Fruit fly (Drosophila melanogaster) whole organism, embryonic: Measurements from ENCODE around the gene CG15014.

Source experiments
- Abd-B ChIP-seq: fragments of 200-800 bp; sonication (Bioruptor generic); optimal IDR thresholded peaks from 2 replicates; lab custom pipeline; 2018; ENCODE audit warnings: missing biosample characterization, mild to moderate bottlenecking, missing genetic modification characterization, moderate library complexity
- Ada2b ChIP-seq: fragments of 200-800 bp; sonication (Bioruptor generic); IDR thresholded peaks from 2 replicates; pipeline ENCODE4 v1.3.6; 2022; ENCODE audit warnings: missing biosample characterization, missing genetic modification characterization
- Antp ChIP-seq: fragments of 200-800 bp; sonication (Bioruptor generic); optimal IDR thresholded peaks from 3 replicates; lab custom pipeline; 2016; ENCODE audit warnings: missing biosample characterization, missing genetic modification characterization
- CG10267 ChIP-seq: fragments of 200-800 bp; sonication (Bioruptor generic); optimal IDR thresholded peaks from 2 replicates; lab custom pipeline; 2018; ENCODE audit warnings: missing biosample characterization, mild to moderate bottlenecking, missing genetic modification characterization, moderate library complexity
- CG12942 ChIP-seq: fragments of 200-800 bp; sonication (Bioruptor generic); optimal IDR thresholded peaks from 3 replicates; lab custom pipeline; 2016; ENCODE audit warnings: missing biosample characterization, missing genetic modification characterization
- CG13775 ChIP-seq: fragments of 200-800 bp; sonication (Bioruptor generic); optimal IDR thresholded peaks from 3 replicates; lab custom pipeline; 2017; ENCODE audit warnings: missing biosample characterization, mild to moderate bottlenecking, missing genetic modification characterization
- CG1603 ChIP-seq: fragments of 200-800 bp; sonication (Bioruptor generic); optimal IDR thresholded peaks from 2 replicates; lab custom pipeline; 2019; ENCODE audit warnings: missing biosample characterization, mild to moderate bottlenecking, missing genetic modification characterization, moderate library complexity
- CG17361 ChIP-seq: fragments of 200-800 bp; sonication (Bioruptor generic); IDR thresholded peaks from 3 replicates; pipeline ENCODE4 v1.3.6; 2022; ENCODE audit warnings: missing biosample characterization, missing genetic modification characterization
- CG18262 ChIP-seq: fragments of 200-800 bp; optimal IDR thresholded peaks from 3 replicates; lab custom pipeline; 2019; ENCODE audit warnings: missing biosample characterization, mild to moderate bottlenecking, missing genetic modification characterization, moderate library complexity
- CG30020 ChIP-seq: fragments of 200-800 bp; optimal IDR thresholded peaks from 2 replicates; lab custom pipeline; 2019; ENCODE audit warnings: missing biosample characterization, mild to moderate bottlenecking, missing genetic modification characterization, moderate library complexity
- CG3065 ChIP-seq: fragments of 200-800 bp; sonication (Bioruptor generic); optimal IDR thresholded peaks from 2 replicates; lab custom pipeline; 2016; ENCODE audit warnings: missing biosample characterization, missing genetic modification characterization
- CG31388 ChIP-seq: fragments of 200-800 bp; sonication (Bioruptor generic); optimal IDR thresholded peaks from 2 replicates; lab custom pipeline; 2016; ENCODE audit warnings: missing biosample characterization, missing genetic modification characterization
- CG4617 ChIP-seq: fragments of 200-800 bp; sonication (Bioruptor generic); optimal IDR thresholded peaks from 3 replicates; lab custom pipeline; 2016; ENCODE audit warnings: missing biosample characterization, missing genetic modification characterization, borderline replicate concordance
- CG6254 ChIP-seq: fragments of 200-800 bp; sonication (Bioruptor generic); optimal IDR thresholded peaks from 3 replicates; lab custom pipeline; 2017; ENCODE audit warnings: mild to moderate bottlenecking, missing biosample characterization, missing genetic modification reagents, missing genetic modification characterization
- CG6689 ChIP-seq: fragments of 200-800 bp; sonication (Bioruptor generic); IDR thresholded peaks from 2 replicates; pipeline ENCODE4 v1.3.6; 2022; ENCODE audit warnings: missing biosample characterization, missing genetic modification characterization
- CG9437 ChIP-seq: fragments of 200-800 bp; sonication (Bioruptor generic); optimal IDR thresholded peaks from 2 replicates; lab custom pipeline; 2018; ENCODE audit warnings: missing biosample characterization, mild to moderate bottlenecking, missing genetic modification characterization
- CG9932 ChIP-seq: fragments of 200-800 bp; sonication (Bioruptor generic); IDR thresholded peaks from 2 replicates; pipeline ENCODE4 v1.3.6; 2022; ENCODE audit warnings: missing biosample characterization, missing genetic modification characterization
- CHES-1-like ChIP-seq: fragments of 200-800 bp; sonication (Bioruptor generic); optimal IDR thresholded peaks from 2 replicates; lab custom pipeline; 2016; ENCODE audit warnings: missing biosample characterization, missing genetic modification characterization
- D ChIP-seq, 2 experiments: fragments of 200-800 bp in 1 of 2; fragments of >200 bp in 1 of 2; sonication (Bioruptor generic) in 1 of 2; optimal IDR thresholded peaks; 2 replicates in 1 of 2; 3 replicates in 1 of 2; lab custom pipeline; 2017; ENCODE audit warnings: mild to moderate bottlenecking in 1 of 2, missing biosample characterization in 1 of 2, missing genetic modification characterization in 1 of 2, missing genetic modification reagents in 1 of 2
- D19B ChIP-seq: fragments of 200-800 bp; sonication (Bioruptor generic); optimal IDR thresholded peaks from 2 replicates; lab custom pipeline; 2017; ENCODE audit warnings: missing biosample characterization, mild to moderate bottlenecking, missing genetic modification characterization
- Dad ChIP-seq: fragments of 200-800 bp; sonication (Bioruptor generic); optimal IDR thresholded peaks from 3 replicates; lab custom pipeline; 2016; ENCODE audit warnings: missing biosample characterization, missing genetic modification characterization
- Dbx ChIP-seq: fragments of 200-800 bp; sonication (Bioruptor generic); IDR thresholded peaks from 3 replicates; pipeline ENCODE4 v1.3.6; 2022; ENCODE audit warnings: missing biosample characterization, missing genetic modification characterization
- E2f1 ChIP-seq: fragments of 200-800 bp; sonication (Bioruptor generic); IDR thresholded peaks from 2 replicates; pipeline ENCODE4 v1.3.6; 2022; ENCODE audit warnings: missing biosample characterization, missing genetic modification characterization
- Eip74EF ChIP-seq, 2 experiments: fragments of 200-800 bp in 1 of 2; fragments of >200 bp in 1 of 2; sonication (Bioruptor generic) in 1 of 2; optimal IDR thresholded peaks; 2 replicates each; lab custom pipeline; 2017 to 2019; ENCODE audit warnings: missing biosample characterization in 2 of 2, missing genetic modification characterization in 2 of 2, mild to moderate bottlenecking in 1 of 2, moderate library complexity in 1 of 2
- Fer3 ChIP-seq: fragments of 200-800 bp; sonication (Bioruptor generic); optimal IDR thresholded peaks from 2 replicates; lab custom pipeline; 2018; ENCODE audit warnings: missing biosample characterization, mild to moderate bottlenecking, missing genetic modification characterization, moderate library complexity
- H15 ChIP-seq: fragments of 200-800 bp; sonication (Bioruptor generic); IDR thresholded peaks from 3 replicates; pipeline ENCODE4 v1.3.6; 2022; ENCODE audit warnings: missing biosample characterization, missing genetic modification characterization
- H2.0 ChIP-seq: fragments of 200-800 bp; sonication (Bioruptor generic); IDR thresholded peaks from 2 replicates; pipeline ENCODE4 v1.3.6; 2022; ENCODE audit warnings: missing biosample characterization, missing genetic modification characterization
- HmgZ ChIP-seq: fragments of 200-800 bp; sonication (Bioruptor generic); optimal IDR thresholded peaks from 2 replicates; lab custom pipeline; 2018; ENCODE audit warnings: missing biosample characterization, mild to moderate bottlenecking, missing genetic modification characterization
- Jarid2 ChIP-seq: fragments of 200-800 bp; sonication (Bioruptor generic); optimal IDR thresholded peaks from 3 replicates; lab custom pipeline; 2017; ENCODE audit warnings: mild to moderate bottlenecking, missing biosample characterization, missing genetic modification reagents, missing genetic modification characterization
- NfI ChIP-seq: fragments of 200-800 bp; sonication (Bioruptor generic); optimal IDR thresholded peaks from 3 replicates; lab custom pipeline; 2018; ENCODE audit warnings: missing biosample characterization, mild to moderate bottlenecking, missing genetic modification characterization, moderate library complexity
- Opbp ChIP-seq: fragments of 200-800 bp; sonication (Bioruptor generic); IDR thresholded peaks from 3 replicates; pipeline ENCODE4 v1.3.6; 2022; ENCODE audit warnings: missing biosample characterization, missing genetic modification characterization; ENCODE audit not compliant: partially characterized antibody
- Sin3A ChIP-seq: fragments of >200 bp; optimal IDR thresholded peaks from 2 replicates; lab custom pipeline; 2018
- Sox100B ChIP-seq: fragments of 200-800 bp; sonication (Bioruptor generic); optimal IDR thresholded peaks from 3 replicates; lab custom pipeline; 2018; ENCODE audit warnings: missing biosample characterization, mild to moderate bottlenecking, missing genetic modification characterization
- Ssrp ChIP-seq: fragments of 200-800 bp; sonication (Bioruptor generic); optimal IDR thresholded peaks from 2 replicates; lab custom pipeline; 2018; ENCODE audit warnings: missing biosample characterization, mild to moderate bottlenecking, missing genetic modification characterization, moderate library complexity
- Usf ChIP-seq: fragments of 200-800 bp; sonication (Bioruptor generic); optimal IDR thresholded peaks from 2 replicates; lab custom pipeline; 2017; ENCODE audit warnings: missing genotype, missing biosample characterization, missing genetic modification characterization
- ab ChIP-seq: fragments of 200-800 bp; sonication (Bioruptor generic); optimal IDR thresholded peaks from 2 replicates; lab custom pipeline; 2016; ENCODE audit warnings: missing biosample characterization, missing genetic modification characterization
- ara ChIP-seq: fragments of 200-800 bp; sonication (Bioruptor generic); IDR thresholded peaks from 2 replicates; pipeline ENCODE4 v1.3.6; 2022; ENCODE audit warnings: missing biosample characterization, missing genetic modification characterization
- az2 ChIP-seq: fragments of 200-800 bp; sonication (Bioruptor generic); optimal IDR thresholded peaks from 3 replicates; lab custom pipeline; 2016; ENCODE audit warnings: missing biosample characterization, missing genetic modification characterization
- cato ChIP-seq: fragments of 200-800 bp; sonication (Bioruptor generic); optimal IDR thresholded peaks from 2 replicates; lab custom pipeline; 2016; ENCODE audit warnings: missing biosample characterization, missing genetic modification characterization, borderline replicate concordance
- chm ChIP-seq: fragments of 200-800 bp; sonication (Bioruptor generic); IDR thresholded peaks from 2 replicates; pipeline ENCODE4 v1.3.6; 2022; ENCODE audit warnings: missing biosample characterization, missing genetic modification characterization
- disco-r ChIP-seq: fragments of 200-800 bp; sonication (Bioruptor generic); optimal IDR thresholded peaks from 2 replicates; lab custom pipeline; 2016; ENCODE audit warnings: missing biosample characterization, missing genetic modification characterization
- en ChIP-seq: fragments of 200-800 bp; sonication (Bioruptor generic); optimal IDR thresholded peaks from 2 replicates; lab custom pipeline; 2016; ENCODE audit warnings: missing biosample characterization, missing genetic modification characterization
- gt ChIP-seq: fragments of 200-800 bp; sonication (Bioruptor generic); IDR thresholded peaks from 2 replicates; pipeline ENCODE4 v1.3.6; 2022; ENCODE audit warnings: missing biosample characterization, missing genetic modification characterization
- lov ChIP-seq, 2 experiments: fragments of 200-800 bp in 1 of 2; fragments of >200 bp in 1 of 2; sonication (Bioruptor generic) in 1 of 2; IDR thresholded peaks in 1 of 2; optimal IDR thresholded peaks in 1 of 2; 2 replicates in 1 of 2; 3 replicates in 1 of 2; pipeline versions ENCODE4 v1.3.6 to Lab custom; 2017 to 2022; ENCODE audit warnings: missing biosample characterization in 1 of 2, missing genetic modification characterization in 1 of 2
- p53 ChIP-seq: fragments of 200-800 bp; sonication (Bioruptor generic); optimal IDR thresholded peaks from 2 replicates; lab custom pipeline; 2016; ENCODE audit warnings: missing biosample characterization, missing genetic modification characterization
- phol ChIP-seq: fragments of 200-800 bp; sonication (Bioruptor generic); optimal IDR thresholded peaks from 3 replicates; lab custom pipeline; 2018; ENCODE audit warnings: missing biosample characterization, mild to moderate bottlenecking, missing genetic modification characterization, moderate library complexity
- seq ChIP-seq: fragments of 200-800 bp; sonication (Bioruptor generic); IDR thresholded peaks from 2 replicates; pipeline ENCODE4 v1.3.6; 2022; ENCODE audit warnings: missing biosample characterization, missing genetic modification characterization
- sim ChIP-seq: fragments of 200-800 bp; sonication (Bioruptor generic); IDR thresholded peaks from 2 replicates; pipeline ENCODE4 v1.3.6; 2022; ENCODE audit warnings: missing biosample characterization, missing genetic modification characterization
- slou ChIP-seq: fragments of 200-800 bp; sonication (Bioruptor generic); optimal IDR thresholded peaks from 3 replicates; lab custom pipeline; 2016; ENCODE audit warnings: missing biosample characterization, missing genetic modification characterization
- vvl ChIP-seq: fragments of 200-800 bp; sonication (Bioruptor generic); IDR thresholded peaks from 2 replicates; pipeline ENCODE4 v1.3.6; 2022; ENCODE audit warnings: missing biosample characterization, missing genetic modification characterization
- zen ChIP-seq: fragments of 200-800 bp; sonication (Bioruptor generic); optimal IDR thresholded peaks from 3 replicates; lab custom pipeline; 2018; ENCODE audit warnings: missing biosample characterization, mild to moderate bottlenecking, missing genetic modification characterization, moderate library complexity

Gene CG15014

dm6 chr3L:4286784-4287183 is 35.3 kb downstream of the CG15014 start, which contains the start of gene TfIIEbeta (continued):
- TF ChIP-seq Jarid2 (GFP tag; lab: Kevin White, UChicago) (no peak), CG6689 (GFP tag; lab: Robert Waterston, UW) (no peak), CG10267 (tag; lab: Kevin White, UChicago) (peak; percentile 56), HmgZ (tag; lab: Kevin White, UChicago) (peak; percentile 27), sim (no peak), Fer3 (tag; lab: Kevin White, UChicago) (peak; percentile 46), phol (peak; percentile 39), slou (GFP tag; lab: Kevin White, UChicago) (no peak), CG1603 (no peak), Ada2b (GFP tag; lab: Robert Waterston, UW) (no peak), Abd-B (GFP tag; lab: Kevin White, UChicago) (peak; percentile 3), gt (GFP tag; lab: Robert Waterston, UW) (no peak), H2.0 (GFP tag; lab: Robert Waterston, UW) (no peak), Opbp (GFP tag; lab: Robert Waterston, UW) (no peak), disco-r (GFP tag; lab: Kevin White, UChicago) (no peak), CG31388 (GFP tag; lab: Kevin White, UChicago) (no peak), zen (tag; lab: Kevin White, UChicago) (no peak), CG18262 (tag; lab: Kevin White, UChicago) (peak; percentile 31), chm (GFP tag; lab: Robert Waterston, UW) (no peak), p53 (GFP tag; lab: Kevin White, UChicago) (no peak), CG30020 (tag; lab: Kevin White, UChicago) (peak; percentile 4), E2f1 (GFP tag; lab: Robert Waterston, UW) (no peak), Dbx (GFP tag; lab: Robert Waterston, UW) (no peak), Eip74EF (GFP tag; optimal IDR thresholded peaks at IDR 0.05; lab: Kevin White, UChicago) (no peak), NfI (no peak), CG9437 (peak; percentile 6), CG4617 (GFP tag; lab: Kevin White, UChicago) (peak; percentile 6), CG3065 (no peak), Sox100B (GFP tag; lab: Kevin White, UChicago) (peak; percentile 58), Ssrp (tag; lab: Kevin White, UChicago) (peak; percentile 27), CHES-1-like (no peak), cato (no peak), ab (GFP tag; lab: Kevin White, UChicago) (no peak), az2 (GFP tag; lab: Kevin White, UChicago) (peak; percentile 28), Usf (GFP tag; lab: Kevin White, UChicago) (no peak), Dad (GFP tag; lab: Kevin White, UChicago) (no peak), lov (optimal IDR thresholded peaks at IDR 0.05; lab: Kevin White, UChicago) (no peak), lov (GFP tag; IDR thresholded peaks at IDR 0.05; lab: Robert Waterston, UW) (no peak), D19B (GFP tag; lab: Kevin White, UChicago) (no peak), vvl (GFP tag; lab: Robert Waterston, UW) (peak; percentile 46), CG6254 (GFP tag; lab: Kevin White, UChicago) (no peak), CG9932 (GFP tag; lab: Robert Waterston, UW) (peak; percentile 15; the same call in 1 of the 2 replicates), D (optimal IDR thresholded peaks at IDR 0.05; lab: Kevin White, UChicago) (no peak), D (GFP tag; optimal IDR thresholded peaks at IDR 0.05; lab: Kevin White, UChicago) (peak; percentile 7), Antp (no peak), ara (GFP tag; lab: Robert Waterston, UW) (no peak), Sin3A (no peak), seq (GFP tag; lab: Robert Waterston, UW) (no peak), CG13775 (peak; percentile 8), CG17361 (GFP tag; lab: Robert Waterston, UW) (peak; percentile 55; the same call in 2 of the 3 replicates), CG12942 (GFP tag; lab: Kevin White, UChicago) (no peak), en (GFP tag; lab: Kevin White, UChicago) (no peak), H15 (GFP tag; lab: Robert Waterston, UW) (no peak)
